Fruit fly (Drosophila melanogaster): ENCODE data around the gene Asciz.
A peak's percentile ranks its signal among the peaks of the same experiment; 100 is the strongest.

Gene Asciz

DNA sequence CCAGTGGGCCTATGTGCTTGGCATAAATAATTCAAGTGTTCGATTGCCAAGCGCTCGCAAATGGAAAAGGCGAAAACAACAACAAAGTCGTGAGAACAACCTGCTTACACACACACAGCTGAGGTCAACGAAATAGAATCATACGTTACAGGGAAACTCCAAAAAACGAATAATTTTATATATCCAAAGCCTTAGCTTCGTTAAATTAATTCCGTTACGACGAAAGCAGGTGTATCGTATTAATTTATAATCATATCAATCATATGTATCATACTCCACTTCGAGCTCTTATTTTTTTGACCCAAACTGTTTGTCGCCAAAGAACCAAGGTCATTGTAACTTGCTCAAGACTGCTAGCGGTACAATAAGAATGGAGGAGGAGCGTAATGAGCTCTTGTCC, 13.4 kb upstream of the Asciz start (continued):
- TF ChIP-seq sima (GFP tag; optimal IDR thresholded peaks at IDR 0.05) (no peak), CG13424 (tag; optimal IDR thresholded peaks at IDR 0.05) (peak; percentile 81), pum (GFP tag; optimal IDR thresholded peaks at IDR 0.05) (peak; percentile 77), ash1 (GFP tag; optimal IDR thresholded peaks at IDR 0.05) (no peak), pb (GFP tag; optimal IDR thresholded peaks at IDR 0.05) (peak; percentile 68), CG3163 (GFP tag; optimal IDR thresholded peaks at IDR 0.05) (no peak), gcm2 (GFP tag; optimal IDR thresholded peaks at IDR 0.05) (peak; percentile 83), CG2875 (GFP tag; optimal IDR thresholded peaks at IDR 0.05) (peak; percentile 83), psq (GFP tag; optimal IDR thresholded peaks at IDR 0.05) (peak; percentile 43), HmgD (GFP tag; optimal IDR thresholded peaks at IDR 0.05) (no peak), knrl (GFP tag; IDR thresholded peaks at IDR 0.05; ENCODE audit: partially characterized antibody) (no peak), gcm (GFP tag; optimal IDR thresholded peaks at IDR 0.05) (no peak), CG10366 (GFP tag; IDR thresholded peaks at IDR 0.05) (peak; percentile 77), stwl (tag; optimal IDR thresholded peaks at IDR 0.05) (no peak), CG18764 (GFP tag; optimal IDR thresholded peaks at IDR 0.05) (peak; percentile 76), CG34224 (GFP tag; IDR thresholded peaks at IDR 0.05; ENCODE audit: partially characterized antibody) (no peak), HLH3B (GFP tag; IDR thresholded peaks at IDR 0.05) (peak; percentile 86), Myb (GFP tag; optimal IDR thresholded peaks at IDR 0.05) (peak; percentile 48), CG15696 (tag; optimal IDR thresholded peaks at IDR 0.05) (peak; percentile 77), NK7.1 (GFP tag; optimal IDR thresholded peaks at IDR 0.05) (peak; percentile 78), YL-1 (GFP tag; optimal IDR thresholded peaks at IDR 0.05) (peak; percentile 42), Max (GFP tag; optimal IDR thresholded peaks at IDR 0.05) (peak; percentile 85), CG10209 (GFP tag; optimal IDR thresholded peaks at IDR 0.05) (peak; percentile 79), Blimp-1 (GFP tag; optimal IDR thresholded peaks at IDR 0.05) (peak; percentile 88), CG11093 (GFP tag; IDR thresholded peaks at IDR 0.05) (peak; percentile 86), CG3995 (GFP tag; optimal IDR thresholded peaks at IDR 0.05) (peak; percentile 52), Rfx (GFP tag; IDR thresholded peaks at IDR 0.05) (peak; percentile 94), croc (GFP tag; conservative IDR thresholded peaks at IDR 0.05) (peak; percentile 83), wek (GFP tag; optimal IDR thresholded peaks at IDR 0.05) (peak; percentile 48), Elba2 (GFP tag; optimal IDR thresholded peaks at IDR 0.05) (peak; percentile 30), H15 (GFP tag; IDR thresholded peaks at IDR 0.05) (peak; percentile 89), br (optimal IDR thresholded peaks at IDR 0.05) (no peak), jing (GFP tag; optimal IDR thresholded peaks at IDR 0.05) (peak; percentile 54), chif (GFP tag; optimal IDR thresholded peaks at IDR 0.05) (peak; percentile 69 to 87), slbo (GFP tag; IDR thresholded peaks at IDR 0.05) (peak; percentile 85), ab (GFP tag; optimal IDR thresholded peaks at IDR 0.05) (peak; percentile 46), Dbx (GFP tag; IDR thresholded peaks at IDR 0.05) (peak; percentile 84), seq (GFP tag; IDR thresholded peaks at IDR 0.05) (peak; percentile 82), Fer2 (tag; optimal IDR thresholded peaks at IDR 0.05) (peak; percentile 45), CG11723 (GFP tag; optimal IDR thresholded peaks at IDR 0.05) (peak; percentile 68), tap (tag; optimal IDR thresholded peaks at IDR 0.05) (peak; percentile 88), rib (GFP tag; IDR thresholded peaks at IDR 0.05) (0 out of 2 replicates have a peak, but pooled peaks have one; percentile 40), NfI (GFP tag; optimal IDR thresholded peaks at IDR 0.05) (peak; percentile 81), Taf1 (GFP tag; IDR thresholded peaks at IDR 0.05) (peak; percentile 82), CG17612 (GFP tag; IDR thresholded peaks at IDR 0.05) (peak; percentile 67; the same call in 1 of the 2 replicates), CG2712 (tag; optimal IDR thresholded peaks at IDR 0.05) (peak; percentile 92), CG6689 (GFP tag; IDR thresholded peaks at IDR 0.05) (peak; percentile 91), MBD-R2 (GFP tag; IDR thresholded peaks at IDR 0.05) (peak; percentile 76), CG11504 (tag; optimal IDR thresholded peaks at IDR 0.05) (no peak), tin (GFP tag; optimal IDR thresholded peaks at IDR 0.05) (peak; percentile 86), CG17802 (tag; optimal IDR thresholded peaks at IDR 0.05) (peak; percentile 68), CG16863 (GFP tag; optimal IDR thresholded peaks at IDR 0.05) (peak; percentile 79)
